Worm (Caenorhabditis elegans) whole organism, L4 larva: ENCODE measurements around the gene B0218.5.
A peak's percentile ranks its signal among the peaks of the same experiment; 100 is the strongest.
"Not testable (repeated sequence)": the region's sequence is repeated elsewhere in the genome, so short reads cannot be mapped to it uniquely, and the experiment has no call there.

Source experiments
- F26F4.8 ChIP-seq: fragments of 200-800 bp; sonication (Bioruptor generic); conservative IDR thresholded peaks from 2 replicates; pipeline ENCODE4 v1.3.6; 2022; ENCODE audit warnings: missing genetic modification characterization, missing compliant biosample characterization
- F37D6.2 ChIP-seq: sonication (generic microtip); optimal IDR thresholded peaks from 2 replicates; lab custom pipeline; 2016; ENCODE audit warnings: mild to moderate bottlenecking, missing genetic modification characterization, missing compliant biosample characterization
- F49E8.2 ChIP-seq: sonication (generic microtip); optimal IDR thresholded peaks from 2 replicates; lab custom pipeline; 2016; ENCODE audit warnings: missing compliant biosample characterization, mild to moderate bottlenecking, missing genetic modification characterization, borderline replicate concordance
- T26A8.4 ChIP-seq: fragments of 200-800 bp; sonication (Bioruptor generic); IDR thresholded peaks from 2 replicates; pipeline ENCODE4 v1.3.6; 2022; ENCODE audit warnings: missing genetic modification characterization, missing compliant biosample characterization
- Y105C5A.15 ChIP-seq: fragments of 200-800 bp; sonication (Bioruptor generic); IDR thresholded peaks from 2 replicates; pipeline ENCODE4 v1.3.6; 2022; ENCODE audit warnings: missing genetic modification characterization, missing compliant biosample characterization
- Y48G9A.11 ChIP-seq: fragments of 200-800 bp; sonication (Bioruptor generic); IDR thresholded peaks from 2 replicates; pipeline ENCODE4 v1.3.6; 2022; ENCODE audit warnings: missing genetic modification reagents, missing genetic modification characterization, missing compliant biosample characterization
- Y5F2A.4 ChIP-seq: fragments of 200-800 bp; sonication (Bioruptor generic); optimal IDR thresholded peaks from 2 replicates; lab custom pipeline; 2018; ENCODE audit warnings: mild to moderate bottlenecking, missing genetic modification characterization, missing compliant biosample characterization
- Y75B8A.6 ChIP-seq: fragments of 200-800 bp; sonication (Bioruptor generic); IDR thresholded peaks from 2 replicates; pipeline ENCODE4 v1.3.6; 2022; ENCODE audit warnings: missing genetic modification reagents, missing genetic modification characterization, missing compliant biosample characterization
- ZK337.2 ChIP-seq: fragments of 200-800 bp; sonication (Bioruptor generic); IDR thresholded peaks from 2 replicates; pipeline ENCODE4 v1.3.6; 2022; ENCODE audit warnings: missing genetic modification reagents, missing genetic modification characterization, missing compliant biosample characterization
- aha-1 ChIP-seq: fragments of 150-350 bp; peaks from one replicate; lab custom pipeline; 2014; ENCODE audit warnings: missing biosample characterization, missing genetic modification characterization
- ceh-20 ChIP-seq: fragments of 200-800 bp; sonication (Bioruptor generic); IDR thresholded peaks from 2 replicates; pipeline ENCODE4 v1.3.6; 2022; ENCODE audit warnings: missing genetic modification reagents, missing genetic modification characterization, missing compliant biosample characterization
- ceh-32 ChIP-seq: sonication (generic microtip); optimal IDR thresholded peaks from 2 replicates; lab custom pipeline; 2016; ENCODE audit warnings: mild to moderate bottlenecking, missing genetic modification characterization, missing compliant biosample characterization; ENCODE audit not compliant: poor library complexity
- dmd-6 ChIP-seq: fragments of 200-800 bp; sonication (Bioruptor generic); IDR thresholded peaks from 2 replicates; pipeline ENCODE4 v1.3.6; 2022; ENCODE audit warnings: missing genetic modification reagents, missing genetic modification characterization, missing compliant biosample characterization
- dmd-8 ChIP-seq: fragments of 200-800 bp; sonication (Bioruptor generic); IDR thresholded peaks from 2 replicates; pipeline ENCODE4 v1.3.6; 2022; ENCODE audit warnings: missing genetic modification characterization, missing compliant biosample characterization
- egl-43 ChIP-seq: fragments of 200-800 bp; sonication (Bioruptor generic); IDR thresholded peaks from 2 replicates; pipeline ENCODE4 v1.3.6; 2022; ENCODE audit warnings: missing genetic modification reagents, missing genetic modification characterization, missing compliant biosample characterization
- lim-7 ChIP-seq: fragments of 200-800 bp; sonication (Bioruptor generic); IDR thresholded peaks from 2 replicates; pipeline ENCODE4 v1.3.6; 2022; ENCODE audit warnings: missing genetic modification characterization, missing compliant biosample characterization
- lin-13 ChIP-seq: fragments of 150-350 bp; optimal IDR thresholded peaks from 2 replicates; lab custom pipeline; 2014; ENCODE audit warnings: missing biosample characterization, missing genetic modification reagents, missing genetic modification characterization
- lin-15B ChIP-seq: fragments of 150-350 bp; sonication (generic microtip); optimal IDR thresholded peaks from 3 replicates; lab custom pipeline; 2014; ENCODE audit warnings: missing biosample characterization, missing genetic modification characterization
- lin-38 ChIP-seq: fragments of 200-800 bp; sonication (Bioruptor generic); IDR thresholded peaks from 2 replicates; pipeline ENCODE4 v1.3.6; 2022; ENCODE audit warnings: missing genetic modification reagents, missing genetic modification characterization, missing compliant biosample characterization
- lin-39 ChIP-seq: fragments of 150-350 bp; optimal IDR thresholded peaks from 2 replicates; lab custom pipeline; 2014; ENCODE audit warnings: missing biosample characterization, missing genetic modification reagents, missing genetic modification characterization
- madf-5 ChIP-seq, 2 experiments: fragments of 200-800 bp; sonication (Bioruptor generic); IDR thresholded peaks; 2 replicates each; pipeline ENCODE4 v1.3.6; 2022; ENCODE audit warnings: missing compliant biosample characterization in 2 of 2, missing genetic modification characterization in 2 of 2
- mep-1 ChIP-seq: fragments of 150-350 bp; sonication (generic microtip); optimal IDR thresholded peaks from 3 replicates; lab custom pipeline; 2014; ENCODE audit warnings: missing biosample characterization, missing genetic modification characterization
- mes-2 ChIP-seq: sonication (generic microtip); optimal IDR thresholded peaks from 2 replicates; lab custom pipeline; 2016; ENCODE audit warnings: missing genotype, mild to moderate bottlenecking, missing genetic modification characterization, missing compliant biosample characterization; ENCODE audit not compliant: poor library complexity, severe bottlenecking
- mxl-3 ChIP-seq: fragments of 200-800 bp; sonication (Bioruptor generic); optimal IDR thresholded peaks from 2 replicates; lab custom pipeline; 2018; ENCODE audit warnings: mild to moderate bottlenecking, missing genetic modification characterization, missing compliant biosample characterization
- nhr-41 ChIP-seq: fragments of 200-800 bp; sonication (Bioruptor generic); IDR thresholded peaks from 2 replicates; pipeline ENCODE4 v1.3.6; 2022; ENCODE audit warnings: missing genetic modification reagents, missing genetic modification characterization, missing compliant biosample characterization
- nhr-76 ChIP-seq: fragments of 150-350 bp; optimal IDR thresholded peaks from 2 replicates; lab custom pipeline; 2014; ENCODE audit warnings: missing biosample characterization, missing genetic modification characterization
- php-3 ChIP-seq: fragments of 200-800 bp; sonication (Bioruptor generic); IDR thresholded peaks from 2 replicates; pipeline ENCODE4 v1.3.6; 2022; ENCODE audit warnings: missing genetic modification reagents, missing genetic modification characterization, missing compliant biosample characterization
- snpc-1.2 ChIP-seq: fragments of 200-800 bp; sonication (Bioruptor generic); IDR thresholded peaks from 2 replicates; pipeline ENCODE4 v1.3.6; 2022; ENCODE audit warnings: missing genetic modification reagents, missing genetic modification characterization, missing compliant biosample characterization
- spr-1 ChIP-seq: sonication (generic microtip); optimal IDR thresholded peaks from 2 replicates; lab custom pipeline; 2016; ENCODE audit warnings: mild to moderate bottlenecking, missing genetic modification characterization, missing compliant biosample characterization
- unc-62 ChIP-seq, 3 experiments: fragments of 150-350 bp in 1 of 3; sonication (generic microtip); optimal IDR thresholded peaks in 2 of 3; peaks in 1 of 3; 1 replicate in 1 of 3; 2 replicates in 2 of 3; lab custom pipeline; 2014 to 2017; ENCODE audit warnings: missing biosample characterization in 3 of 3, missing genetic modification characterization in 3 of 3, missing genetic modification reagents in 3 of 3, missing genotype in 1 of 3
- vab-7 ChIP-seq: fragments of 200-800 bp; sonication (Bioruptor generic); IDR thresholded peaks from 2 replicates; pipeline ENCODE4 v1.3.6; 2022; ENCODE audit warnings: missing genetic modification reagents, missing genetic modification characterization, missing compliant biosample characterization

B0218.5 gene

DNA sequence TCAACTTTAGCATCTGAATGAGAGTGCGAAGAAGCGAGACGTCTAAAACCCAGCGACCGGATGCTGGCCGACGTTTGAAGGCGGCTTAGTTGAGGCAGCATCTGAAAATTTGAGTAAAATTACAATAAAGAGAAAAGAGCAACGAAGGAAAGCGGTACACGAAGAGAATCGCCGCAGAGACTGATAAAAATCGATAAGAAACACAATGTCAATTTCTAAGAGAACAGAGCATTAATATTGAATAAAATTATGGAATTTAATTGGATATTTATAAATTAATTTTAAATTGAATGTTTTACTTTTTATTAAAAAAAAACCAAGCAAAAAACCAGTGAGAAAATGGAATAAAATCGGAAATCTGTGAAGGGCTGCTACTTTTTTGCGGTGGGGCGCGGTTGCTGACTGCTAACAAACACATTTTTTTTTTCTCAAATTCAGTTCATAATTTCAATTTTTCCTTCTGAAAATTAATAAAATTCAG is 26.9 kb downstream of the B0218.5 start, which contains the start of the genes ndub-11 and moc-3:
Gene ndub-11 (minus strand): TSS at position 101 of the 481 bp plus-strand sequence.
Gene moc-3 (plus strand): TSS at position 431 of the 481 bp plus-strand sequence.
- peak; percentile 73 for TF ChIP-seq lin-38
- TF ChIP-seq dmd-6 (GFP tag; lab: Robert Waterston, UW), result no peak
- TF ChIP-seq lin-13 (GFP tag; lab: Kevin White, UChicago), result no peak
- peak; percentile 13 for TF ChIP-seq aha-1 (tag; lab: Kevin White, UChicago)
- TF ChIP-seq mes-2 (tag; lab: Kevin White, UChicago), result peak; percentile 26

ce11 chrIV:8127430-8127829 is 29.6 kb downstream of the B0218.5 start:
- TF ChIP-seq madf-5 (GFP tag; IDR thresholded peaks at IDR 0.05; lab: Robert Waterston, UW), result no peak

DNA sequence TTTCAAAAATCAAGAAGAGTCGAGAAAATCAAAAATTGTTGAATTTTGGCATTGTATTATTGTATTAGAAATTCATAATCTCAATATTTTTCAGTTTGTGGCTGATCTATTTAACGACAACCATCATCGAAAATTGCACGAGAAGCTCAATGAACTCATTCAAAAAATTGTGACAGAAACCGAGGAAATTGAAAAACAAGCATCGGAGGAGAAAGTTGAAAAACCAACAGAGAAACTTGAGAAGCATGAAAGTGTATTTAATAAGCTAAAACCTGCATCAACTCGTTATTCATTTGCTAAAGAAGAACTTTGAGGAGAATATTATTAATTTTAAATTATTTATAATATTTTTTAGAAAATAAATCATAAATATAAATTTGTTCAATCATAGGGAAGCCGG is 30.2 kb downstream of the B0218.5 start, which contains the start of gene ceph-41:
Gene ceph-41 (plus strand): TSS at position 301 of the 400 bp plus-strand sequence.
- TF ChIP-seq mep-1 (tag; lab: Kevin White, UChicago) (no peak), lin-15B (tag; lab: Kevin White, UChicago) (no peak), F37D6.2 (no peak), nhr-41 (no peak), mxl-3 (GFP tag; lab: Kevin White, UChicago) (no peak), T26A8.4 (GFP tag; lab: Robert Waterston, UW) (no peak), nhr-76 (no peak), Y75B8A.6 (GFP tag; lab: Robert Waterston, UW) (no peak), unc-62 (GFP tag; optimal IDR thresholded peaks at IDR 0.05 in 1 of 2; lab: Kevin White, UChicago) (no peak), unc-62 (tag; optimal IDR thresholded peaks at IDR 0.05; lab: Kevin White, UChicago) (no peak), php-3 (GFP tag; lab: Robert Waterston, UW) (no peak), ceh-32 (no peak), ZK337.2 (GFP tag; lab: Robert Waterston, UW) (no peak), dmd-8 (GFP tag; lab: Robert Waterston, UW) (no peak), spr-1 (tag; lab: Kevin White, UChicago) (no peak), ceh-20 (GFP tag; lab: Robert Waterston, UW) (no peak), F49E8.2 (tag; lab: Kevin White, UChicago) (no peak), Y5F2A.4 (GFP tag; lab: Kevin White, UChicago) (no peak)

ce11 chrIV:8123541-8123940 is 33.5 kb downstream of the B0218.5 start:
- TF ChIP-seq F26F4.8 (GFP tag; lab: Robert Waterston, UW) (0 out of 2 replicates have a peak, but pooled peaks have one; percentile 33), egl-43 (peak; percentile 59; the same call in 1 of the 2 replicates), dmd-8 (GFP tag; lab: Robert Waterston, UW) (0 out of 2 replicates have a peak, but pooled peaks have one; percentile 16), vab-7 (GFP tag; lab: Robert Waterston, UW) (peak; percentile 47; the same call in 1 of the 2 replicates), snpc-1.2 (GFP tag; lab: Robert Waterston, UW) (peak; percentile 63), lim-7 (GFP tag; lab: Robert Waterston, UW) (peak; percentile 76), Y105C5A.15 (0 out of 2 replicates have a peak, but pooled peaks have one; percentile 23)

- TF ChIP-seq php-3 (GFP tag; lab: Robert Waterston, UW); lin-39; Y48G9A.11 (GFP tag; lab: Robert Waterston, UW): not testable (repeated sequence)
Observed at ce11 chrIV:8122349-8122748, 34.7 kb downstream of the B0218.5 start, which contains the start of gene erp-44.3. erp-44.3 (plus strand) TSS chrIV:8122649.
